Worm (Caenorhabditis elegans): ENCODE measurements around the gene sel-2.

- TF ChIP-seq T22C8.4 (GFP tag; IDR thresholded peaks at IDR 0.05): no peak
- TF ChIP-seq ztf-29 (GFP tag; IDR thresholded peaks at IDR 0.05): no peak
Observed at ce11 chrIII:4655402-4655801, 43.2 kb upstream of the sel-2 start, which contains the start of gene T23F11.2.

All from whole organism, midembryonic.